Worm (Caenorhabditis elegans): ENCODE results near the gene cua-1.

DNA sequence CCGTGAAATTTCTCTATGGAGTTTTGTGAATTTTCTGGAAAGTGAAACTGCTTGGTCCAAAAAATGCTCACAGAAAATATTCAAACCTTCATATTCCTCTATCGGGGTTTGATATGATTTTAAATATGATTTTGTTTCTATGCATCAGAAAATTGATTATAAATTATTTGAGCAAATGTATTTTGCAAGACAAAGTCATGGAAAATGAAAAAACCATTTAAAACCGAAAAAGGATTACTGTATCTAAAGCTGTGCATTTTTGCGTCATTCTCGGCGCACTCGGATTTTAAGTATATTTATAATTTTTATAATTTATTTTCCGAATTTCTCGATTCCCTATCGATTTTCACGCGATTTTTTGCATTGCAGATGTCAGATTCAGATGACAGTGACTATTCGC, 16.4 kb upstream of the cua-1 start, which contains the start of gene pssy-2:
- TF ChIP-seq aha-1 (tag), result no peak
- TF ChIP-seq nhr-102 (tag; optimal IDR thresholded peaks at IDR 0.05), result no peak
- no peak for TF ChIP-seq ZK546.5 (tag; optimal IDR thresholded peaks at IDR 0.05)

All from whole organism, L4 larva.